Fruit fly (Drosophila melanogaster): Measurements from ENCODE around the gene CG33263.
A peak's percentile ranks its signal among the peaks of the same experiment; 100 is the strongest.

Gene CG33263

dm6 chr3L:13389834-13390233 lies 34.1 kb downstream of the CG33263 start, which contains the start of gene Poc1:
Gene Poc1, minus strand, starts transcription at chr3L:13390006.
- TF ChIP-seq nerfin-2 (GFP tag; IDR thresholded peaks at IDR 0.05; ENCODE audit: partially characterized antibody) (peak; percentile 49; the same call in 1 of the 2 replicates), insv (GFP tag; optimal IDR thresholded peaks at IDR 0.05) (peak in 1 of 2 experiments; percentile 41), sob (GFP tag; IDR thresholded peaks at IDR 0.05) (no peak), CG13287 (GFP tag; IDR thresholded peaks at IDR 0.05; ENCODE audit: partially characterized antibody) (peak; percentile 72), CG7556 (GFP tag; optimal IDR thresholded peaks at IDR 0.05) (no peak), Neu2 (GFP tag; optimal IDR thresholded peaks at IDR 0.05; ENCODE audit: borderline replicate concordance) (no peak), BEAF-32 (GFP tag; optimal IDR thresholded peaks at IDR 0.05) (peak; percentile 32), Dip3 (GFP tag; optimal IDR thresholded peaks at IDR 0.05) (no peak), tgo (GFP tag; IDR thresholded peaks at IDR 0.05) (no peak), CG14441 (GFP tag; IDR thresholded peaks at IDR 0.05) (no peak), CG1603 (tag; optimal IDR thresholded peaks at IDR 0.05) (peak; percentile 50), MESR4 (GFP tag; optimal IDR thresholded peaks at IDR 0.05) (peak; percentile 22), jing (GFP tag; optimal IDR thresholded peaks at IDR 0.05) (no peak), CG18476 (GFP tag; optimal IDR thresholded peaks at IDR 0.05) (no peak), Sry-δ (GFP tag; optimal IDR thresholded peaks at IDR 0.05) (peak; percentile 47), CG14710 (tag; optimal IDR thresholded peaks at IDR 0.05) (peak; percentile 68), pzg (GFP tag; optimal IDR thresholded peaks at IDR 0.05) (peak; percentile 90), HHEX (GFP tag; optimal IDR thresholded peaks at IDR 0.05) (no peak), CG9797 (GFP tag; optimal IDR thresholded peaks at IDR 0.05) (peak; percentile 82), CG11504 (tag; optimal IDR thresholded peaks at IDR 0.05) (no peak), bbx (GFP tag; IDR thresholded peaks at IDR 0.05; ENCODE audit: partially characterized antibody) (peak; percentile 44; the same call in 1 of the 2 replicates), CG7987 (GFP tag; optimal IDR thresholded peaks at IDR 0.05) (no peak), gcm2 (GFP tag; optimal IDR thresholded peaks at IDR 0.05) (no peak), CG14860 (GFP tag; IDR thresholded peaks at IDR 0.05; ENCODE audit: partially characterized antibody) (peak; percentile 23; the same call in 1 of the 3 replicates), Scr (GFP tag; IDR thresholded peaks at IDR 0.05; ENCODE audit: partially characterized antibody) (peak; percentile 32; the same call in 1 of the 2 replicates), Dll (GFP tag; IDR thresholded peaks at IDR 0.05; ENCODE audit: partially characterized antibody) (peak; percentile 47; the same call in 2 of the 4 replicates), HLH4C (GFP tag; IDR thresholded peaks at IDR 0.05; ENCODE audit: partially characterized antibody) (peak; percentile 71), inv (GFP tag; IDR thresholded peaks at IDR 0.05; ENCODE audit: partially characterized antibody) (0 out of 2 replicates have a peak, but pooled peaks have one; percentile 3), CG33213 (GFP tag; optimal IDR thresholded peaks at IDR 0.05) (peak; percentile 25), Doc3 (GFP tag; IDR thresholded peaks at IDR 0.05; ENCODE audit: partially characterized antibody) (peak; percentile 35; the same call in 1 of the 3 replicates), Hmr (GFP tag; optimal IDR thresholded peaks at IDR 0.05) (peak; percentile 24), CG16813 (GFP tag; IDR thresholded peaks at IDR 0.05; ENCODE audit: partially characterized antibody) (0 out of 3 replicates have a peak, but pooled peaks have one; percentile 30), unc-4 (GFP tag; IDR thresholded peaks at IDR 0.05; ENCODE audit: partially characterized antibody) (peak; percentile 14; the same call in 1 of the 2 replicates), CG15514 (GFP tag; optimal IDR thresholded peaks at IDR 0.05) (peak; percentile 28), CG6791 (GFP tag; IDR thresholded peaks at IDR 0.05; ENCODE audit: partially characterized antibody) (peak; percentile 61), Dip2 (GFP tag; IDR thresholded peaks at IDR 0.05) (peak; percentile 91), Bgb (GFP tag; IDR thresholded peaks at IDR 0.05; ENCODE audit: partially characterized antibody) (0 out of 2 replicates have a peak, but pooled peaks have one; percentile 51), Opbp (GFP tag; IDR thresholded peaks at IDR 0.05; ENCODE audit: partially characterized antibody) (peak; percentile 44; the same call in 1 of the 3 replicates), disco-r (GFP tag; optimal IDR thresholded peaks at IDR 0.05) (no peak), dati (GFP tag; IDR thresholded peaks at IDR 0.05) (no peak), Lhr (GFP tag; optimal IDR thresholded peaks at IDR 0.05) (peak; percentile 79), Dref (GFP tag; IDR thresholded peaks at IDR 0.05) (peak; percentile 80), CG3163 (GFP tag; optimal IDR thresholded peaks at IDR 0.05) (no peak), CG17359 (tag; optimal IDR thresholded peaks at IDR 0.05) (no peak), Ets97D (GFP tag; optimal IDR thresholded peaks at IDR 0.05) (peak; percentile 38), MBD-R2 (GFP tag; IDR thresholded peaks at IDR 0.05) (peak; percentile 22; the same call in 1 of the 2 replicates), CG2116 (GFP tag; optimal IDR thresholded peaks at IDR 0.05) (peak; percentile 52)
